Worm (Caenorhabditis elegans) whole organism, late embryonic: ENCODE measurements around the gene Y41G9A.6.

Source experiments
- T23F11.4 ChIP-seq: fragments of 200-800 bp; sonication (Bioruptor generic); optimal IDR thresholded peaks from 2 replicates; lab custom pipeline; 2018; ENCODE audit warnings: mild to moderate bottlenecking, missing genetic modification characterization, missing compliant biosample characterization
- ceh-24 ChIP-seq: sonication (generic microtip); optimal IDR thresholded peaks from 2 replicates; lab custom pipeline; 2016; ENCODE audit warnings: mild to moderate bottlenecking, missing genetic modification characterization, missing compliant biosample characterization
- elt-2 ChIP-seq: sonication (generic microtip); optimal IDR thresholded peaks from 2 replicates; lab custom pipeline; 2016; ENCODE audit warnings: missing genetic modification reagents, missing genetic modification characterization, missing compliant biosample characterization
- gmeb-2 ChIP-seq: sonication (generic microtip); optimal IDR thresholded peaks from 2 replicates; lab custom pipeline; 2016; ENCODE audit warnings: missing genetic modification characterization, inconsistent platforms, missing compliant biosample characterization
- hlh-13 ChIP-seq: fragments of 200-800 bp; sonication (Bioruptor generic); optimal IDR thresholded peaks from 2 replicates; lab custom pipeline; 2018; ENCODE audit warnings: mild to moderate bottlenecking, missing genetic modification characterization, missing compliant biosample characterization
- lin-11 ChIP-seq: fragments of 200-800 bp; sonication (Bioruptor generic); optimal IDR thresholded peaks from 2 replicates; lab custom pipeline; 2018; ENCODE audit warnings: mild to moderate bottlenecking, missing genetic modification characterization, missing compliant biosample characterization
- nhr-11 ChIP-seq: fragments of 150-350 bp; optimal IDR thresholded peaks from 2 replicates; lab custom pipeline; 2014; ENCODE audit warnings: missing biosample characterization, missing genetic modification characterization
- pha-4 ChIP-seq: fragments of 150-350 bp; optimal IDR thresholded peaks from 2 replicates; lab custom pipeline; 2018; ENCODE audit warnings: missing biosample characterization, missing genetic modification reagents, missing genetic modification characterization
- unc-42 ChIP-seq: sonication (generic microtip); optimal IDR thresholded peaks from 2 replicates; lab custom pipeline; 2016; ENCODE audit warnings: missing genotype, missing genetic modification characterization, missing compliant biosample characterization
- unc-55 ChIP-seq: sonication (generic microtip); optimal IDR thresholded peaks from 2 replicates; lab custom pipeline; 2017; ENCODE audit warnings: missing biosample characterization, missing genetic modification reagents, missing genetic modification characterization

DNA sequence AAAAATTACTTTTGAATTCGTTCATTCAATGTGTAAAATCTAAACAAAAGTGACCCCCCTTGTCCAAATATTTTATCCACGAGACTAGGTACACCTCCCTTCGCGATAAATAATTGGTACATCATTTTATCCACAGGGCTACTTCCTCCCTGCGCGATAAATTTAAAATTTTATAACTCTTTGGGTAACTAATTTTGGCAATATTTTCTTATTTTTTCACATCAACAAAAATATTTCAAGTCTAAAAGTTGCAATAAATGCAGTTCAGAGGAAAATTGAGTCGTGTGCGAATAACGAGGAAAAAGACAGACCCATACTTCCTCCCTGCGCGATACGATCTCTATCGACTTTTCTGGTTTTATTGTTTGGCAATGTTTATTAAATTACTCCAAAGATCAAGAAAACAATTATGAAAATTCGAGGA lies 6.6 kb downstream of the Y41G9A.6 start:
- TF ChIP-seq gmeb-2 (tag; lab: Kevin White, UChicago) (peak; percentile 51), pha-4 (tag; lab: Kevin White, UChicago) (no peak), unc-42 (tag; lab: Kevin White, UChicago) (peak; percentile 95), unc-55 (GFP tag; lab: Kevin White, UChicago) (peak; percentile 81), ceh-24 (tag; lab: Kevin White, UChicago) (no peak), nhr-11 (tag; lab: Kevin White, UChicago) (peak; percentile 94), T23F11.4 (GFP tag; lab: Kevin White, UChicago) (no peak), lin-11 (tag; lab: Kevin White, UChicago) (peak; percentile 28), hlh-13 (GFP tag; lab: Kevin White, UChicago) (peak; percentile 33), elt-2 (tag; lab: Kevin White, UChicago) (peak; percentile 75)
